Worm (Caenorhabditis elegans) whole organism, midembryonic: ENCODE measurements around the gene C17H12.8.
A peak's percentile ranks its signal among the peaks of the same experiment; 100 is the strongest.

Source experiments
- T22C8.4 ChIP-seq: fragments of 200-800 bp; sonication (Bioruptor generic); IDR thresholded peaks from 2 replicates; pipeline ENCODE4 v1.3.6; 2022; ENCODE audit warnings: missing genetic modification characterization, missing compliant biosample characterization
- cog-1 ChIP-seq: sonication (generic microtip); optimal IDR thresholded peaks from 2 replicates; lab custom pipeline; 2016; ENCODE audit warnings: missing genetic modification characterization, missing compliant biosample characterization
- flt-1 ChIP-seq: fragments of 200-800 bp; sonication (Bioruptor generic); IDR thresholded peaks from 2 replicates; pipeline ENCODE4 v1.3.6; 2022; ENCODE audit warnings: missing genetic modification characterization, missing compliant biosample characterization
- klf-2 ChIP-seq: fragments of 200-800 bp; sonication (Bioruptor generic); conservative IDR thresholded peaks from 2 replicates; pipeline ENCODE4 v1.3.6; 2022; ENCODE audit warnings: missing genetic modification reagents, missing genetic modification characterization, missing compliant biosample characterization
- med-1 ChIP-seq: sonication (generic microtip); optimal IDR thresholded peaks from 2 replicates; lab custom pipeline; 2017; ENCODE audit warnings: missing genetic modification characterization, mild to moderate bottlenecking, missing compliant biosample characterization, antibody characterized with exemption, missing genetic modification reagents; ENCODE audit not compliant: insufficient read depth
- ref-1 ChIP-seq: fragments of 200-800 bp; sonication (Bioruptor generic); conservative IDR thresholded peaks from 2 replicates; pipeline ENCODE4 v1.3.6; 2022; ENCODE audit warnings: missing genetic modification reagents, missing genetic modification characterization, missing compliant biosample characterization
- tab-1 ChIP-seq: fragments of 200-800 bp; sonication (Bioruptor generic); IDR thresholded peaks from 2 replicates; pipeline ENCODE4 v1.3.6; 2022; ENCODE audit warnings: missing genetic modification characterization, missing compliant biosample characterization
- ztf-23 ChIP-seq: fragments of 200-800 bp; sonication (Bioruptor generic); IDR thresholded peaks from 2 replicates; pipeline ENCODE4 v1.3.6; 2022; ENCODE audit warnings: missing genetic modification reagents, missing genetic modification characterization, missing compliant biosample characterization
- ztf-29 ChIP-seq: fragments of 200-800 bp; sonication (Bioruptor generic); IDR thresholded peaks from 2 replicates; pipeline ENCODE4 v1.3.6; 2022; ENCODE audit warnings: missing genetic modification reagents, missing genetic modification characterization, missing compliant biosample characterization

C17H12.8 gene

DNA sequence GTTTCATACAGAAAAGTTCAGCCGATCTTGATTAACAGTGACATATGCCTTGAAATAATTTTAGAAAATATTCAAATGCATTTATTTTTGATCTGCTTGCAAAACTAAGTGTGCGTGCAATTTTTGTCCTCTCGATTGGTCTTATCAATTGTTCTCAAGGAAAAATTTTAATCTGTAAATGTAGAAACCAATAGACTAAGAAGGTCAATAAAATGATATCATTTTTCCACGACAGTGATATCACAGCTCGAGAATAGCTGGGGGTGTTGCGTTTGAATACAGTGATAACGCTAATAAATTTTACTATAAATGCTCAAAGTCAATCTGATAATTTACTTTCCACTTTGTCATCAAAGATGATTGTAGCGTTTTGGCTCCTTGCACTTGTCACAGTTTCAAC lies at the start of gene C17H12.8:
Gene C17H12.8, plus strand, starts transcription at position 335 of the 400 bp plus-strand sequence.
- TF ChIP-seq med-1 (GFP tag; lab: Kevin White, UChicago) (no peak), ztf-23 (GFP tag; lab: Robert Waterston, UW) (no peak), T22C8.4 (no peak), flt-1 (GFP tag; lab: Robert Waterston, UW) (no peak), ref-1 (GFP tag; lab: Robert Waterston, UW) (no peak), tab-1 (no peak), klf-2 (no peak)

DNA sequence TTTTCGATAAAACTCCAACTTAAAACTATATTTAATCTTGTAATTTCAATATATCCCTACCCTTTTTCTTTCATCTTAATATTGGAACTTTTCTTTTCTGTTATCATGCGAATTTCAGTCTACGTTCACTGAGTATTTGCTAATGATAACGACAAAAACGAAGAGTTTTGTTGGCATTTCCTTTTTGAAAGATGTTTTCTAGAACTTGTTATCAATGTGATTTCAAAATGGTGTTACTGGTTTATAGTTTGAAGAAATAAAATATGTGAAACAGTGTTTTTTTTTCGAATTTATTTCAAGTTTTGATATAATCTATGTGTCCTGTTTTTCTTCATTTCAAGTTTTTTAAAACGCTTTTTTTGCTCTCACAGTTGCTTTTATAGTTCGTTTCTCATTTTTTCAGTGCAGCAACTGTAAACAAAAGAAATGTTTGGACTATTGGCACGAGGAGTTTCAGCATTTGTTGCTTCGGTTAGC lies 48.1 kb upstream of the C17H12.8 start, which contains the start of gene anat-1:
Gene anat-1, plus strand, starts transcription at position 427 of the 477 bp plus-strand sequence.
- TF ChIP-seq ref-1 (GFP tag; lab: Robert Waterston, UW) (no peak), tab-1 (no peak), cog-1 (no peak), med-1 (GFP tag; lab: Kevin White, UChicago) (no peak), ztf-23 (GFP tag; lab: Robert Waterston, UW) (no peak), ztf-29 (GFP tag; lab: Robert Waterston, UW) (no peak), T22C8.4 (no peak)

DNA sequence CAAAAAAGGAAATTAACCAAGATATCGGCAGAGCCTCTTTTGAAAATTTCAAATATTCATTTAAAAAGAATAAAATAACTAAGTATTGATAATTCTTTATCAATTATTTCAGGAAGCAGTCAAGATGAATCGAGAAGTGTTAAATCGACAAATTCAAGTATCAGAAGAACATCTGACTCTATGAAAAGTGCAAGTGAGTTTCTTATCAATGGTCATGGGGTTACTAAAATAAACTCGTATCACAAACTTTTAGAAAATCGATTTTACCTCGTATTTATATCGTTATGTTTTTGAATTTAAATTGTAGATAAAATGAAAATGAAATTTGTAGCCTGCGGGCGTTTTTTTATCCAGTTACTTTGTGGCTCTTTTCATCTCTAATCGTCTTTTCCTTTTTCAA lies 46.9 kb upstream of the C17H12.8 start:
- TF ChIP-seq med-1 (GFP tag; lab: Kevin White, UChicago) (no peak), T22C8.4 (no peak), klf-2 (no peak), flt-1 (GFP tag; lab: Robert Waterston, UW) (no peak)

DNA sequence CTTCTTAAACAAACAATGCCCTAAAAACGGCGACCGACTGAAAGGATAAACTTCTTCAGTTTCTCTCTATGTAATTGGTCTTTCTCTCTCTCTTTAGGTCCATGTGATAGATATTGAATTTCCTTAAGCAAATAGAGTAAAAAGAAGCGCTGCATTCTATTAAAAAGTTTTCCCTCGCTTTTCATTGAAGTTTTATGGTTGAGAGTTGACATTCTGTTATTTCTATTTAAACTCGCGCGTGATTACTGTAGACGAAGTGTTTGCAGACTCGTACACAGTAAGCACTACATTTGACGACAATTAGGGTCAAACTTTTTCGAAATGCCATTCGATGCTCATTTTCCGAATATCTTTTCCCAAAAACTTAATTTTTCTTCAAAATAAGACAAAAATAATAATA lies 41.3 kb upstream of the C17H12.8 start:
- TF ChIP-seq klf-2 (no peak), T22C8.4 (no peak), ztf-23 (GFP tag; lab: Robert Waterston, UW) (no peak), tab-1 (no peak), flt-1 (GFP tag; lab: Robert Waterston, UW) (no peak), ref-1 (GFP tag; lab: Robert Waterston, UW) (no peak), ztf-29 (GFP tag; lab: Robert Waterston, UW) (no peak), cog-1 (no peak), med-1 (GFP tag; lab: Kevin White, UChicago) (no peak)

DNA sequence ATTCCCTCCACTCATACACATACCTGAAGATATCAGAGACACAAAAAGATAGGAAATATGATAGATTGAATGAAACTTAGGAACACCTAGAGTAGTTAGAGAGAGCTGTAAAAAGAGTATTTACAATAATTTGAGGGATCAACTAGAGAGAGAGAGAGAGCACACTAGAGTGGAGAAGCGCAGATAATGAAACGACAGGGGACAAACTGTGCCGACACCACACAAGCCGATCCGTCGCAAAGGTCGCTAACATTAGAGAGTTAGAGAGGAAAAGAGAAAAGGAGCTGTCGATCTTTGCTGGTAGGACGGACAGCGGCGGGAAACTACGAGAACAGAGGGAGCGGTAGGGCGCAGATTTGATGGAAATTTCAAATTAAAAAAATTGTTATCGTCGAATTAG lies 33.4 kb upstream of the C17H12.8 start, which contains the start of gene dyci-1:
Gene dyci-1, minus strand, starts transcription at position 122 of the 400 bp plus-strand sequence.
- TF ChIP-seq ref-1 (GFP tag; lab: Robert Waterston, UW), result no peak
- TF ChIP-seq tab-1, result no peak
- no peak for TF ChIP-seq cog-1
- no peak for TF ChIP-seq ztf-23 (GFP tag; lab: Robert Waterston, UW)
- no peak for TF ChIP-seq T22C8.4
- TF ChIP-seq med-1 (GFP tag; lab: Kevin White, UChicago), result no peak
- no peak for TF ChIP-seq flt-1 (GFP tag; lab: Robert Waterston, UW)
- no peak for TF ChIP-seq klf-2
- TF ChIP-seq ztf-29 (GFP tag; lab: Robert Waterston, UW), result no peak

DNA sequence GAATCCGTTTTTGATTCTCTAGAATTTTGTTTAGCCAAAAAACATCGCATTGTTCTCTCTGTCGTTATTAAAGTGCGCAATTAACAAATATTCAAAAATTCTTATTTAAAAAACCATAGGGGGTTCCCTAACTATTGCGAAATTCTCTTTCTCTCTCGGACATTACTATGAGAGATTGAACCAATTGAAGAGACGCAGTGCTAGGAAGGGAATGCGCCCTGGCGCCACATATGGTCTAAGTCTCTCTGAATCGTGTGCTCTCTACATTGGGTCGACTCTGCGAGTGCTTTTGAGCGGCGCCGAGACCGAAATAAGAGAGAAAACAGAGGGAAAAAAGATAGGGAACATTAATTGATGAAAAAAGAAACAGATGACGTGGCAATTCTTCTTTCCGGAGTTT lies 32.6 kb upstream of the C17H12.8 start:
- TF ChIP-seq flt-1 (GFP tag; lab: Robert Waterston, UW), result no peak

DNA sequence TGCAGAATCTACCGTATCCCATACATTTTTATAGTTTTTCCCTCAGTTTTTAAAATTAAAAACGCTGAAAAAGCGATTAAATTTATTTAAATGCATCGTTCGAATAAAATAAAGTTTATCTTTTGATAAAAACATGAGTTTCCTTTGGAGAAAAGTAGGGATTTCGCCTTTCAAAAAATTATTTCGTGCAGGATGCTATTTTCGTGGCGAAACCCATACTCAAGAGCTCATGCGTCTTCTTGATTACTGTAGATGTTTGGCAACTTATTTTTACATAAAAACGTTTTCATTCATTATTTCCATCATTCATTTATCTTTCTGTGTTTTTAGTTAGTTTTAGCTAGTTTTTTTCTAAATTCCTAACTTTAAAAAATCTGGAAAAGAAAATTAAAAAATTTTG lies 28.6 kb upstream of the C17H12.8 start:
- no peak for TF ChIP-seq ztf-29 (GFP tag; lab: Robert Waterston, UW)
- no peak for TF ChIP-seq ref-1 (GFP tag; lab: Robert Waterston, UW)
- TF ChIP-seq ztf-23 (GFP tag; lab: Robert Waterston, UW), result no peak
- TF ChIP-seq med-1 (GFP tag; lab: Kevin White, UChicago), result no peak
- TF ChIP-seq flt-1 (GFP tag; lab: Robert Waterston, UW), result no peak

DNA sequence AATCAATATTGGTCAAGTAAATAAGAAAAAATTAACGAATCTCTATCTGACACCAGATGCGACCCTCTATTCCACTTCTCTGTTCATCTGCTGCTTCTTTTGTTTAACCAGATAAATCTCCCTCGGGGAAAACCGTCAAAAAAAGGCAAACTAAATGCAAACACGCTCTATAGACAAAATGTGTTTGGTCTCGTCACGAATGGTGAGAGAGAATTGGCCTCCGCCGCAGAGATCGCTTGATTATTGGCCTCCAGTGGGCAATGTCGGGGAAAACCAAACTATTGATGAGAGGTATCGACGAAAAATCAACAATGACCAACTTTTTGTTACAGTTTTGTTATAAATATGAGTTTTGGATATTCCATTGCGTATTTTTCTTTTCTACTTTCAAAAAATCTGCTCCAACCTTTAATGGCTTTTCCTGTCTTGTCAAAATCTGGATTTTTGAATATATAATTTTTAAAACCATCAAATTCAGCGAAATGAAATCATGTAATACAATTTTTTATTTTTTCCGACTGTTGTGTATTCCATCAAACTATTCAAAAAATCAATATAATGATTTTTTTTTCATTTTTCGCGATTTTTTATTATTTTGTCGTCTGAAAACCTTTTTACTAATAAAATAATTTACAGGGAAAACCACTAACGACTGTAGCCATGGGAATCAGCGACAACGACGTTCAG lies 27.9 kb upstream of the C17H12.8 start, which contains the start of the genes C17H12.2 and vha-8:
Gene C17H12.2, minus strand, starts transcription at position 51 of the 687 bp plus-strand sequence.
Gene vha-8, plus strand, starts transcription at position 637 of the 687 bp plus-strand sequence.
- TF ChIP-seq ztf-29 (GFP tag; lab: Robert Waterston, UW) (no peak), cog-1 (peak; percentile 84)

DNA sequence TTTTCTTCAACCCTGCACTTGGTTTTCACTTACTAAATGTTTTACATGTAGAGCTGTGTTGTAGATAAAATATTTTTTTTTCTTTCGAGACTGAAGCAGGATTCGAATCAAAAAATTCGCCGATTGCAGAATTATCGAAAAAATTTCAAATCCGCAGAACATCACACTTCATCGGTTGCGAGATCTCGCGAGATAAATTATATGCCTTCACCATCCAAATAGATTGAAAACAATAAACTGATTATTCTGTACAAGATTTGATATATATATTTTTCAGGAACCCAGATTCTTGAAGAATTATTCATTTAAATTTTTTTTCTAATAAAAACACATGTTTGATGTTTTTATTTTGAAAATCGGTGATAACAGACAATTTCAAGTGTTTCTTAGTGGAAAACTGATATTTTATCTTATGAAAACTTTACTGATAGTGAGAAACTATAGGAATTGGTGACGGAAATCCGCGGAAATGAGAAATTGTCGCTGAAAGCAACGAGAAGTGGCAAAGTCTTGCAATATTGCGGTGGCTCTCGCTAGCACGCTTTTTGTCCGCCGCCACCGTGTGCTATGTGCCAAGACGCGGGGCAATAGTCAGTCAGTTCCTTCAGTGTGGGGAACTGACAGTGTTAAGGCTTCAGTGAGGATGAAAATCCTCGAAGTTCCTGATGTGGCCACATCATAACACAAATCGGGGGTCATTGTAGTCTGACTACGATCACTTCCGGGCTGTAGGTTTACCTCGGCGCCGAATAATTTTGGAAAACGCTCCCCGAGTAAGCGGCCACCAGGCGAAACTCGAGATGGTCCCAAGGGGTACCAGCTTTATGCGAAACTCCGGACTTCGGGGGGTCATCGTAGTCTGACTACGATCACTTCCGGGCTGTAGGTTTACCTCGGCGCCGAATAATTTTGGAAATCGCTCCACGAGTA lies 25.9 kb upstream of the C17H12.8 start:
- TF ChIP-seq cog-1 (no peak), ref-1 (GFP tag; lab: Robert Waterston, UW) (no peak), T22C8.4 (no peak), med-1 (GFP tag; lab: Kevin White, UChicago) (no peak), ztf-29 (GFP tag; lab: Robert Waterston, UW) (no peak), tab-1 (no peak), flt-1 (GFP tag; lab: Robert Waterston, UW) (no peak), ztf-23 (GFP tag; lab: Robert Waterston, UW) (no peak), klf-2 (no peak)
